Worm (Caenorhabditis elegans) whole organism, L3 larva: ENCODE measurements around the gene srx-28.

Source experiments
- R02D3.7 ChIP-seq: fragments of 150-350 bp; optimal IDR thresholded peaks from 2 replicates; lab custom pipeline; 2014; ENCODE audit warnings: missing biosample characterization, missing genetic modification characterization
- ZK546.5 ChIP-seq: sonication (generic microtip); optimal IDR thresholded peaks from 2 replicates; lab custom pipeline; 2017; ENCODE audit warnings: missing biosample characterization, missing genetic modification characterization
- aly-2 ChIP-seq: fragments of 150-350 bp; optimal IDR thresholded peaks from 2 replicates; lab custom pipeline; 2014; ENCODE audit warnings: missing biosample characterization, missing genetic modification characterization
- ceh-28 ChIP-seq: fragments of 150-350 bp; optimal IDR thresholded peaks from 2 replicates; lab custom pipeline; 2014; ENCODE audit warnings: missing biosample characterization, missing genetic modification reagents, missing genetic modification characterization
- ceh-82 ChIP-seq: fragments of 150-350 bp; optimal IDR thresholded peaks from 2 replicates; lab custom pipeline; 2014; ENCODE audit warnings: missing biosample characterization, missing genetic modification characterization
- ceh-9 ChIP-seq: sonication (generic microtip); optimal IDR thresholded peaks from 2 replicates; lab custom pipeline; 2018; ENCODE audit warnings: missing biosample characterization, missing genetic modification characterization
- daf-12 ChIP-seq: fragments of 150-350 bp; optimal IDR thresholded peaks from 2 replicates; lab custom pipeline; 2014; ENCODE audit warnings: missing biosample characterization, missing genetic modification reagents, missing genetic modification characterization
- egl-5 ChIP-seq: fragments of 150-350 bp; optimal IDR thresholded peaks from 2 replicates; lab custom pipeline; 2017; ENCODE audit warnings: missing biosample characterization, missing genetic modification reagents, missing genetic modification characterization, inconsistent platforms
- elt-1 ChIP-seq: fragments of 150-350 bp; optimal IDR thresholded peaks from 2 replicates; lab custom pipeline; 2014; ENCODE audit warnings: missing biosample characterization, missing genetic modification characterization
- elt-2 ChIP-seq: sonication (generic microtip); optimal IDR thresholded peaks from 2 replicates; lab custom pipeline; 2016; ENCODE audit warnings: missing genetic modification reagents, mild to moderate bottlenecking, missing genetic modification characterization, missing compliant biosample characterization
- elt-3 ChIP-seq, 3 experiments: fragments of 150-350 bp in 1 of 3; sonication (generic microtip) in 2 of 3; optimal IDR thresholded peaks; 2 replicates in 2 of 3; 4 replicates in 1 of 3; lab custom pipeline; 2014 to 2017; ENCODE audit warnings: missing biosample characterization in 3 of 3, missing genetic modification characterization in 3 of 3
- eor-1 ChIP-seq, 2 experiments: fragments of 150-350 bp; optimal IDR thresholded peaks; 2 replicates each; lab custom pipeline; 2014 to 2018; ENCODE audit warnings: missing biosample characterization in 2 of 2, missing genetic modification characterization in 2 of 2
- fos-1 ChIP-seq: fragments of 150-350 bp; optimal IDR thresholded peaks from 2 replicates; lab custom pipeline; 2014; ENCODE audit warnings: missing biosample characterization, missing genetic modification characterization
- hmg-11 ChIP-seq: sonication (generic microtip); optimal IDR thresholded peaks from 2 replicates; lab custom pipeline; 2016; ENCODE audit warnings: missing genetic modification characterization, missing compliant biosample characterization
- lin-15B ChIP-seq: fragments of 150-350 bp; optimal IDR thresholded peaks from 2 replicates; lab custom pipeline; 2014; ENCODE audit warnings: missing biosample characterization, missing genetic modification characterization
- lin-39 ChIP-seq: fragments of 150-350 bp; optimal IDR thresholded peaks from 2 replicates; lab custom pipeline; 2018; ENCODE audit warnings: missing biosample characterization, missing genetic modification reagents, missing genetic modification characterization
- lsy-12 ChIP-seq: sonication (generic microtip); optimal IDR thresholded peaks from 2 replicates; lab custom pipeline; 2016; ENCODE audit warnings: mild to moderate bottlenecking, missing genetic modification characterization, missing compliant biosample characterization
- mdl-1 ChIP-seq: fragments of 150-350 bp; optimal IDR thresholded peaks from 2 replicates; lab custom pipeline; 2014; ENCODE audit warnings: missing biosample characterization, missing genetic modification characterization
- mml-1 ChIP-seq: fragments of 150-350 bp; sonication (generic microtip); optimal IDR thresholded peaks from 3 replicates; lab custom pipeline; 2014; ENCODE audit warnings: missing biosample characterization, missing genetic modification characterization
- nfya-1 ChIP-seq: sonication (generic microtip); optimal IDR thresholded peaks from 2 replicates; lab custom pipeline; 2017; ENCODE audit warnings: missing genetic modification characterization, mild to moderate bottlenecking, missing compliant biosample characterization, antibody characterized with exemption, moderate library complexity; ENCODE audit not compliant: insufficient read depth
- nhr-11 ChIP-seq: fragments of 150-350 bp; optimal IDR thresholded peaks from 2 replicates; lab custom pipeline; 2014; ENCODE audit warnings: missing biosample characterization, missing genetic modification characterization
- nhr-43 ChIP-seq: sonication (generic microtip); optimal IDR thresholded peaks from 2 replicates; lab custom pipeline; 2016; ENCODE audit warnings: mild to moderate bottlenecking, missing genetic modification characterization, missing compliant biosample characterization; ENCODE audit not compliant: poor library complexity, severe bottlenecking
- nhr-67 ChIP-seq: fragments of 150-350 bp; optimal IDR thresholded peaks from 2 replicates; lab custom pipeline; 2014; ENCODE audit warnings: missing biosample characterization, missing genetic modification characterization
- nhr-76 ChIP-seq: fragments of 150-350 bp; sonication (generic microtip); optimal IDR thresholded peaks from 5 replicates; lab custom pipeline; 2014; ENCODE audit warnings: missing biosample characterization, missing genetic modification characterization
- pha-4 ChIP-seq: fragments of 150-350 bp; optimal IDR thresholded peaks from 2 replicates; lab custom pipeline; 2014; ENCODE audit warnings: missing biosample characterization, missing genetic modification reagents, missing genetic modification characterization
- skn-1 ChIP-seq: fragments of 150-350 bp; optimal IDR thresholded peaks from 2 replicates; lab custom pipeline; 2014; ENCODE audit warnings: missing biosample characterization, missing genetic modification characterization
- tbx-2 ChIP-seq: sonication (generic microtip); optimal IDR thresholded peaks from 2 replicates; lab custom pipeline; 2016; ENCODE audit warnings: mild to moderate bottlenecking, missing genetic modification characterization, missing compliant biosample characterization
- unc-39 ChIP-seq: sonication (generic microtip); optimal IDR thresholded peaks from 4 replicates; lab custom pipeline; 2017; ENCODE audit warnings: missing biosample characterization, missing genetic modification characterization
- ztf-4 ChIP-seq: fragments of 150-350 bp; optimal IDR thresholded peaks from 2 replicates; lab custom pipeline; 2014; ENCODE audit warnings: missing biosample characterization, missing genetic modification characterization

The srx-28 gene

DNA sequence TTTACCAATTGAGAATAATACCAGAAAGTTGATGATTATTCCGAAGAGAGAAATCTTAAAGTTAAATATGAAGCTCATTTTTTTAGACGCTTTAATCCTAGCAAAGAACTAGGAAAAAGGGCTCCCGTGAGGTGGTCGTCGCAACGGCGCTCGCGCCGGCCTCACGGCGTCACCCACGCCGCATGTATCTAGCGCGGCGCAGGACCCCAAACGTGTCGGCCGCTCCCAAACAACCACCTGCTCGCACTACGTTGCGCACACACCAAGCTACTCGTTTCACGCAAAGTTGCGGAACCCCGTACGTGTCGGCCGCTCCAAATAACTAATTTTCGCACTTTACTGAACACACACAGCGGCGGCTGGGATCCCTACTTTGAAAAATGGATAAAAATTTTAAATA lies 10.7 kb downstream of the srx-28 start:
- TF ChIP-seq nhr-43 (tag; lab: Kevin White, UChicago) (no peak), eor-1 (tag; optimal IDR thresholded peaks at IDR 0.05; lab: Kevin White, UChicago) (no peak), elt-3 (tag; optimal IDR thresholded peaks at IDR 0.05; lab: Kevin White, UChicago) (no peak), ZK546.5 (tag; lab: Kevin White, UChicago) (no peak), lin-15B (tag; lab: Kevin White, UChicago) (no peak), lin-39 (tag; lab: Kevin White, UChicago) (no peak), lsy-12 (tag; lab: Kevin White, UChicago) (no peak), elt-1 (tag; lab: Kevin White, UChicago) (no peak), hmg-11 (no peak), nhr-76 (no peak), pha-4 (tag; lab: Kevin White, UChicago) (no peak), ceh-28 (tag; lab: Kevin White, UChicago) (no peak), unc-39 (tag; lab: Kevin White, UChicago) (no peak), egl-5 (tag; lab: Kevin White, UChicago) (no peak), nfya-1 (no peak), elt-2 (tag; lab: Kevin White, UChicago) (no peak), nhr-11 (no peak), nhr-67 (tag; lab: Kevin White, UChicago) (no peak), ceh-9 (tag; lab: Kevin White, UChicago) (no peak)

DNA sequence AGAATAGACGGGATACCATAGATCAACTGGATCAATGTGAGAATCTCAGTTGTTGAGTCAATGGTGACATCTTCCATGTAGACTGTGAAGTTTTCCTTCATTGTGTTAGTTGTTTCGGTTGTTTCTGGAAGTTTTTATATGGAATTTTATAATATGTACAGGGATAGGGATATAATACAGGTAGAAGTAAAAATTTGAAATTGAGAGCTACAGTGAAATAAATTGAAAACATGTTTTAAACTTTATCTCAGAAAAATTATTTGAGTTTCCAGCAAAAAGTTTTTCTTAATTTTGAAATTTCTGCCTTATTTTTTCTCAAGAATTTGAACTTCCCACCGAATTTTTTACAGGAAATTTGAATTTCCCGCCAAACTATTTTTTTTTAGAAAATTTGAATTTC lies 14.8 kb downstream of the srx-28 start, which contains the start of gene srg-62:
TSS of gene srg-62 (minus strand) at position 101 of the 400 bp plus-strand sequence.
- TF ChIP-seq nhr-76 (no peak), elt-1 (tag; lab: Kevin White, UChicago) (no peak), lin-15B (tag; lab: Kevin White, UChicago) (no peak), lin-39 (tag; lab: Kevin White, UChicago) (no peak), nhr-43 (tag; lab: Kevin White, UChicago) (no peak), tbx-2 (tag; lab: Kevin White, UChicago) (no peak), unc-39 (tag; lab: Kevin White, UChicago) (no peak), ceh-82 (tag; lab: Kevin White, UChicago) (no peak), daf-12 (tag; lab: Kevin White, UChicago) (no peak), R02D3.7 (tag; lab: Kevin White, UChicago) (no peak)

DNA sequence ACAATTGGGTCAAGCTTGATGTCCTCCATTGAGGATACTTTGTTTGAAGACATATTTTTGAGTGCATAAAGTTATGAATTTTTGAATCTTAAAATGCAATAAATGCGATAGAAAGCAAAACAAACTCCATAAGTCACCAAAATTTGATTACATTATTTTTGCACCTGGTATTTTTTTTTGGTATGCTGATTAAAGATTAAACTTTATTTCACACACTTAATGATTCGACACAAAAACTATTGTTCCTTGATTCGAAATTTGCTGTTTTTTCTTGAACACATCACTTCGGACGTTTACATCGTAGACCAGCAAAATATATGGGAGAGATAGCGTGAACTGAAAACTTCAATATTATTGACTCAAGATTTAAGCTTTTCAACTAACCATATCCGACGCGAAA lies 16.8 kb downstream of the srx-28 start, which contains the start of gene srg-61:
TSS of gene srg-61 (minus strand) at position 101 of the 400 bp plus-strand sequence.
- TF ChIP-seq skn-1 (no peak), elt-3 (tag; optimal IDR thresholded peaks at IDR 0.05; lab: Kevin White, UChicago) (no peak), elt-2 (tag; lab: Kevin White, UChicago) (no peak), daf-12 (tag; lab: Kevin White, UChicago) (no peak), ztf-4 (tag; lab: Kevin White, UChicago) (no peak), fos-1 (tag; lab: Kevin White, UChicago) (no peak), ceh-82 (tag; lab: Kevin White, UChicago) (no peak), unc-39 (tag; lab: Kevin White, UChicago) (no peak), mml-1 (tag; lab: Kevin White, UChicago) (no peak), ceh-9 (tag; lab: Kevin White, UChicago) (no peak), mdl-1 (tag; lab: Kevin White, UChicago) (no peak), tbx-2 (tag; lab: Kevin White, UChicago) (no peak)

DNA sequence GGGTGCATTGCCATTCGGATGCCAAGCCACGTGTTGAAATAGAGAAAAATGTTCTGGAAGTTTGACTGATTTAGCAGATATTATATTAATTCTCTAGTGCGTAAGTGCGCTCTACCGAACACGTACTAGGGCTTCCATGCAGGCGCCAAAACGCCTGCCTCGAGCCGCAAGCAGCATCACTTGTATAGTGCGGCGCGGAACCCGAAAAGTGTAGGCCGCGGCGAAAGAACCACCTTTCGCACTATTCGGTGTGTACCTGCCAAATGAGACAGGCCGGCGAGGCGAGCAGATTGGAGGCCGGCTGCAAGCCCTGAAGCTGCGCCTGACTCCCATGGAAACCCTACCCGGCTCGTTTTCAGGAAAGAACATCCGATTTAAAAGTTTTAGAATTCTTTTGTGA lies 17.5 kb downstream of the srx-28 start:
- TF ChIP-seq tbx-2 (tag; lab: Kevin White, UChicago) (no peak), nhr-43 (tag; lab: Kevin White, UChicago) (no peak), lsy-12 (tag; lab: Kevin White, UChicago) (no peak)

DNA sequence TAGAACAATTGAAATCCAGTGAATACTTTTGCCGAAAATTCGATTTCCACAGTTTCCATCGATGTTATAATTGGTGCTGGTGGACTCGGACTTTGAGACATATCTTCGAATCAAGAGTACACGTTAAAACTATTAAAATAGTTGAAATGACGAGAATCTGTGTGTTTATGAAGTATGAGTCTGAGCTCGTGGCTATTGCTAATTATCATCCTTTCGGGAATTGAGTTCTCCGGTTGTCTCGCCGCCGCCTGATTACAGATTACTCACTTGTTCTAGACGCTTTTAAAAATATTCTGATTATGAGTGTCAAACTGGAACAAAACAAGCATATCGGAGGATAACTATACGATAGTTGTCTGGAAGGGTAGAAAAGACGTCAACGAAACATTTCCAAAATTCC lies 18.9 kb downstream of the srx-28 start, which contains the start of gene srg-56:
TSS of gene srg-56 (minus strand) at position 101 of the 400 bp plus-strand sequence.
- TF ChIP-seq ceh-9 (tag; lab: Kevin White, UChicago), result no peak
- no peak for TF ChIP-seq ceh-28 (tag; lab: Kevin White, UChicago)
- TF ChIP-seq aly-2, result no peak

DNA sequence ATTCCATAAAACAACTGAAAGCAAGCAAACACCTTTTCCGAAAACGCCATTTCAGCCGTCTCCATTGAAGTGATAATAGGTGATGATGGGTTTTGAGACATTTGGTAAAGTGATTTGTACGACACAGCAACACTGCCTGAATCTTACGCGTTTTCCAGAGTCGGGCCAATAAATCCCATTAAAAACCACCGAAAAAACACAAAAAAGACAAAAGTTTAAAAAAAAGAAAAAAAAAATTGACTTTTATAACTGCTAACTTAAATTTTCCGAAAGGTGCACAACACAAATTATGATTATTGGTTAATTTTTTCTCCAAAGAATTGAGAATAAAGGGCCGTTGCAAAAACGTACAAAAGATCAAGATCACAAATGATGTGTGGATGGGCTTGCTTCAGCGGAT lies 22.7 kb downstream of the srx-28 start, which contains the start of gene srg-57:
TSS of gene srg-57 (minus strand) at position 101 of the 400 bp plus-strand sequence.
- TF ChIP-seq ztf-4 (tag; lab: Kevin White, UChicago), result no peak
- TF ChIP-seq, all 47 proteins: peak for 0
